Worm (Caenorhabditis elegans) whole organism, early embryonic: ENCODE results near the gene B0432.10.

Experiments used
- B0310.2 ChIP-seq: sonication (generic microtip); optimal IDR thresholded peaks from 2 replicates; lab custom pipeline; 2016; ENCODE audit warnings: mild to moderate bottlenecking, missing genetic modification characterization, missing compliant biosample characterization
- F13C5.2 ChIP-seq: sonication (generic microtip); optimal IDR thresholded peaks from 2 replicates; lab custom pipeline; 2017; ENCODE audit warnings: mild to moderate bottlenecking, missing genetic modification characterization, inconsistent platforms, missing compliant biosample characterization
- ama-1 ChIP-seq: fragments of 150-350 bp; optimal IDR thresholded peaks from 2 replicates; lab custom pipeline; 2014
- ceh-36 ChIP-seq: sonication (generic microtip); optimal IDR thresholded peaks from 2 replicates; lab custom pipeline; 2016; ENCODE audit warnings: missing genetic modification characterization, inconsistent platforms, missing compliant biosample characterization
- pes-1 ChIP-seq: fragments of 200-800 bp; sonication (Bioruptor generic); IDR thresholded peaks from 2 replicates; pipeline ENCODE4 v1.3.6; 2022; ENCODE audit warnings: missing genetic modification reagents, missing genetic modification characterization, missing compliant biosample characterization
- scrt-1 ChIP-seq: fragments of 200-800 bp; sonication (Bioruptor generic); IDR thresholded peaks from 2 replicates; pipeline ENCODE4 v1.3.6; 2022; ENCODE audit warnings: missing genetic modification characterization, missing compliant biosample characterization
- tbx-37 ChIP-seq: fragments of 200-800 bp; sonication (Bioruptor generic); conservative IDR thresholded peaks from 2 replicates; pipeline ENCODE4 v1.3.6; 2022; ENCODE audit warnings: missing genetic modification reagents, missing genetic modification characterization, missing compliant biosample characterization
- tra-4 ChIP-seq: sonication (generic microtip); optimal IDR thresholded peaks from 2 replicates; lab custom pipeline; 2017; ENCODE audit warnings: missing genetic modification characterization, missing compliant biosample characterization

DNA sequence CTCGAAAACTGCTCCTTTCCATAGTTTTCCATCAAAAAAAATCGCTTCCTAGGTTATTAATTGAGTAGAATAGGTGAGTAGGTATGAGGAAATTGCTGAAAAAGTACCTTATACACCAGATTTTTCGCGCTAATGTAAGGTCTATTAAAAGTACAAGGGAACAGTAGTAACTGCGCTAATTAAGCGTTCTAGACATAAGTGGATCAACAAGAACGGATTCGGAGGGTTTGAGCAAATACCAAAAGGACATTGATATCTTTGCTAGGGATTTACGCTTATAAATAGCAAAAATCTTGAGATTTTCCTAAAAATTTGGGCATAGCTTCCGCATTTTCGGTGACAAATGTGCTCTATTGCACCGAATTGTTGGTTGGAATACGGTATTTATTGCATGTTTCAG, 12.2 kb downstream of the B0432.10 start, which contains the start of gene B0432.7:
- TF ChIP-seq ceh-36 (tag; lab: Kevin White, UChicago) (no peak), ama-1 (lab: Kevin White, UChicago) (no peak), scrt-1 (no peak), F13C5.2 (no peak), pes-1 (GFP tag; lab: Robert Waterston, UW) (no peak), tbx-37 (GFP tag; lab: Robert Waterston, UW) (no peak), B0310.2 (tag; lab: Kevin White, UChicago) (no peak), tra-4 (tag; lab: Kevin White, UChicago) (no peak)
